Worm (Caenorhabditis elegans) whole organism, L3 larva: ENCODE results near the gene C33F10.4.
A peak's percentile ranks its signal among the peaks of the same experiment; 100 is the strongest.
"Not testable (repeated sequence)": the region's sequence is repeated elsewhere in the genome, so short reads cannot be mapped to it uniquely, and the experiment has no call there.

Source experiments
- R02D3.7 ChIP-seq: fragments of 150-350 bp; optimal IDR thresholded peaks from 2 replicates; lab custom pipeline; 2014; ENCODE audit warnings: missing biosample characterization, missing genetic modification characterization
- aly-2 ChIP-seq: fragments of 150-350 bp; optimal IDR thresholded peaks from 2 replicates; lab custom pipeline; 2014; ENCODE audit warnings: missing biosample characterization, missing genetic modification characterization
- ceh-16 ChIP-seq: sonication (generic microtip); optimal IDR thresholded peaks from 2 replicates; lab custom pipeline; 2017; ENCODE audit warnings: missing biosample characterization, missing genetic modification characterization
- ceh-28 ChIP-seq: fragments of 150-350 bp; optimal IDR thresholded peaks from 2 replicates; lab custom pipeline; 2014; ENCODE audit warnings: missing biosample characterization, missing genetic modification reagents, missing genetic modification characterization
- egl-27 ChIP-seq: sonication (generic microtip); optimal IDR thresholded peaks from 4 replicates; lab custom pipeline; 2017; ENCODE audit warnings: missing biosample characterization, missing genetic modification reagents, missing genetic modification characterization
- elt-1 ChIP-seq: fragments of 150-350 bp; optimal IDR thresholded peaks from 2 replicates; lab custom pipeline; 2014; ENCODE audit warnings: missing biosample characterization, missing genetic modification characterization
- fos-1 ChIP-seq: fragments of 150-350 bp; optimal IDR thresholded peaks from 2 replicates; lab custom pipeline; 2014; ENCODE audit warnings: missing biosample characterization, missing genetic modification characterization
- lin-15B ChIP-seq: fragments of 150-350 bp; optimal IDR thresholded peaks from 2 replicates; lab custom pipeline; 2014; ENCODE audit warnings: missing biosample characterization, missing genetic modification characterization
- mdl-1 ChIP-seq: fragments of 150-350 bp; optimal IDR thresholded peaks from 2 replicates; lab custom pipeline; 2014; ENCODE audit warnings: missing biosample characterization, missing genetic modification characterization
- mml-1 ChIP-seq: fragments of 150-350 bp; sonication (generic microtip); optimal IDR thresholded peaks from 3 replicates; lab custom pipeline; 2014; ENCODE audit warnings: missing biosample characterization, missing genetic modification characterization
- nfya-1 ChIP-seq: sonication (generic microtip); optimal IDR thresholded peaks from 2 replicates; lab custom pipeline; 2017; ENCODE audit warnings: missing genetic modification characterization, mild to moderate bottlenecking, missing compliant biosample characterization, antibody characterized with exemption, moderate library complexity; ENCODE audit not compliant: insufficient read depth
- nhr-12 ChIP-seq: fragments of 150-350 bp; optimal IDR thresholded peaks from 2 replicates; lab custom pipeline; 2014; ENCODE audit warnings: missing biosample characterization, missing genetic modification characterization
- nhr-23 ChIP-seq: fragments of 150-350 bp; optimal IDR thresholded peaks from 2 replicates; lab custom pipeline; 2014; ENCODE audit warnings: missing biosample characterization, missing genetic modification reagents, missing genetic modification characterization
- skn-1 ChIP-seq: fragments of 150-350 bp; optimal IDR thresholded peaks from 2 replicates; lab custom pipeline; 2014; ENCODE audit warnings: missing biosample characterization, missing genetic modification characterization
- unc-39 ChIP-seq: sonication (generic microtip); optimal IDR thresholded peaks from 4 replicates; lab custom pipeline; 2017; ENCODE audit warnings: missing biosample characterization, missing genetic modification characterization
- ztf-11 ChIP-seq: fragments of 150-350 bp; optimal IDR thresholded peaks from 2 replicates; lab custom pipeline; 2014; ENCODE audit warnings: missing biosample characterization, missing genetic modification characterization
- ztf-4 ChIP-seq: fragments of 150-350 bp; optimal IDR thresholded peaks from 2 replicates; lab custom pipeline; 2014; ENCODE audit warnings: missing biosample characterization, missing genetic modification characterization

C33F10.4 gene

ce11 chrII:4827734-4828609 is 32.4 kb downstream of the C33F10.4 start, which contains the start of the genes fbxb-88 and tbck-1:
TSS of gene fbxb-88 (minus strand) at chrII:4827884.
TSS of gene tbck-1 (plus strand) at chrII:4828559.
- TF ChIP-seq nhr-23 (tag; lab: Kevin White, UChicago) (no peak), nfya-1 (tag; lab: Kevin White, UChicago) (peak; percentile 63), ceh-28 (tag; lab: Kevin White, UChicago) (peak; percentile 5), lin-15B (tag; lab: Kevin White, UChicago) (peak; percentile 40), ztf-11 (tag; lab: Kevin White, UChicago) (no peak)

- TF ChIP-seq ztf-4 (no peak), mml-1 (tag; lab: Kevin White, UChicago) (no peak), mdl-1 (no peak), egl-27 (tag; lab: Kevin White, UChicago) (no peak), skn-1 (tag; lab: Kevin White, UChicago) (no peak), ztf-11 (tag; lab: Kevin White, UChicago) (no peak), nhr-12 (no peak), elt-1 (tag; lab: Kevin White, UChicago) (no peak), fos-1 (tag; lab: Kevin White, UChicago) (no peak), unc-39 (tag; lab: Kevin White, UChicago) (no peak)
Observed at ce11 chrII:4834761-4835160, 39.2 kb downstream of the C33F10.4 start, which contains the start of the genes C33F10.11 and C33F10.1. TSS of gene C33F10.11 (minus strand) at chrII:4834861. TSS of gene C33F10.1 (plus strand) at chrII:4835023.

- TF ChIP-seq egl-27 (tag; lab: Kevin White, UChicago) (no peak), R02D3.7 (tag; lab: Kevin White, UChicago) (no peak), mdl-1 (no peak), lin-15B (tag; lab: Kevin White, UChicago) (no peak), elt-1 (tag; lab: Kevin White, UChicago) (no peak), aly-2 (tag; lab: Kevin White, UChicago) (no peak), ztf-4 (no peak)
Observed at ce11 chrII:4837659-4838058, 42.1 kb downstream of the C33F10.4 start, which contains the start of gene C33F10.12. TSS of gene C33F10.12 (minus strand) at chrII:4837759.

- TF ChIP-seq unc-39 (tag; lab: Kevin White, UChicago); nhr-12; ceh-16 (tag; lab: Kevin White, UChicago): not testable (repeated sequence)
Observed at ce11 chrII:4842143-4842658, 46.6 kb downstream of the C33F10.4 start, which contains the start of the genes T23B7.2 and nspd-4. TSS of gene T23B7.2 (minus strand) at chrII:4842243. TSS of gene nspd-4 (plus strand) at chrII:4842608.
